Worm (Caenorhabditis elegans) whole organism, L4 larva: ENCODE results near the gene lsm-3.

Experiments used
- D1046.2 ChIP-seq: fragments of 200-800 bp; sonication (Bioruptor generic); IDR thresholded peaks from 2 replicates; pipeline ENCODE4 v1.3.6; 2022; ENCODE audit warnings: missing genetic modification characterization, missing compliant biosample characterization
- F10B5.3 ChIP-seq: sonication (generic microtip); optimal IDR thresholded peaks from 2 replicates; lab custom pipeline; 2016; ENCODE audit warnings: mild to moderate bottlenecking, missing genetic modification characterization, missing compliant biosample characterization
- F26F4.8 ChIP-seq: fragments of 200-800 bp; sonication (Bioruptor generic); conservative IDR thresholded peaks from 2 replicates; pipeline ENCODE4 v1.3.6; 2022; ENCODE audit warnings: missing genetic modification characterization, missing compliant biosample characterization
- F37D6.2 ChIP-seq: sonication (generic microtip); optimal IDR thresholded peaks from 2 replicates; lab custom pipeline; 2016; ENCODE audit warnings: mild to moderate bottlenecking, missing genetic modification characterization, missing compliant biosample characterization
- F44E2.7 ChIP-seq: fragments of 200-800 bp; sonication (Bioruptor generic); IDR thresholded peaks from 2 replicates; pipeline ENCODE4 v2.1.2; 2022; ENCODE audit warnings: missing genetic modification characterization, missing compliant biosample characterization
- F49E8.2 ChIP-seq: sonication (generic microtip); optimal IDR thresholded peaks from 2 replicates; lab custom pipeline; 2016; ENCODE audit warnings: missing compliant biosample characterization, mild to moderate bottlenecking, missing genetic modification characterization, borderline replicate concordance
- T20F7.1 ChIP-seq: fragments of 200-800 bp; sonication (Bioruptor generic); optimal IDR thresholded peaks from 2 replicates; lab custom pipeline; 2018; ENCODE audit warnings: mild to moderate bottlenecking, missing genetic modification characterization, missing compliant biosample characterization
- T26A8.4 ChIP-seq: fragments of 200-800 bp; sonication (Bioruptor generic); IDR thresholded peaks from 2 replicates; pipeline ENCODE4 v1.3.6; 2022; ENCODE audit warnings: missing genetic modification characterization, missing compliant biosample characterization
- Y75B8A.6 ChIP-seq: fragments of 200-800 bp; sonication (Bioruptor generic); IDR thresholded peaks from 2 replicates; pipeline ENCODE4 v1.3.6; 2022; ENCODE audit warnings: missing genetic modification reagents, missing genetic modification characterization, missing compliant biosample characterization
- ZK337.2 ChIP-seq: fragments of 200-800 bp; sonication (Bioruptor generic); IDR thresholded peaks from 2 replicates; pipeline ENCODE4 v1.3.6; 2022; ENCODE audit warnings: missing genetic modification reagents, missing genetic modification characterization, missing compliant biosample characterization
- aha-1 ChIP-seq: fragments of 150-350 bp; peaks from one replicate; lab custom pipeline; 2014; ENCODE audit warnings: missing biosample characterization, missing genetic modification characterization
- ama-1 ChIP-seq: fragments of 150-350 bp; optimal IDR thresholded peaks from 2 replicates; lab custom pipeline; 2014; ENCODE audit warnings: inconsistent platforms, mixed read lengths
- ceh-32 ChIP-seq: sonication (generic microtip); optimal IDR thresholded peaks from 2 replicates; lab custom pipeline; 2016; ENCODE audit warnings: mild to moderate bottlenecking, missing genetic modification characterization, missing compliant biosample characterization; ENCODE audit not compliant: poor library complexity
- ceh-62 ChIP-seq: sonication (generic microtip); optimal IDR thresholded peaks from 2 replicates; lab custom pipeline; 2017; ENCODE audit warnings: missing biosample characterization, missing genetic modification characterization
- cey-2 ChIP-seq: sonication (generic microtip); optimal IDR thresholded peaks from 3 replicates; lab custom pipeline; 2017; ENCODE audit warnings: missing genetic modification characterization, mild to moderate bottlenecking, missing compliant biosample characterization, antibody characterized with exemption, borderline replicate concordance; ENCODE audit not compliant: insufficient read depth
- daf-12 ChIP-seq: fragments of 150-350 bp; optimal IDR thresholded peaks from 2 replicates; lab custom pipeline; 2014; ENCODE audit warnings: missing biosample characterization, missing genetic modification reagents, missing genetic modification characterization
- dmd-6 ChIP-seq: fragments of 200-800 bp; sonication (Bioruptor generic); IDR thresholded peaks from 2 replicates; pipeline ENCODE4 v1.3.6; 2022; ENCODE audit warnings: missing genetic modification reagents, missing genetic modification characterization, missing compliant biosample characterization
- dmd-8 ChIP-seq: fragments of 200-800 bp; sonication (Bioruptor generic); IDR thresholded peaks from 2 replicates; pipeline ENCODE4 v1.3.6; 2022; ENCODE audit warnings: missing genetic modification characterization, missing compliant biosample characterization
- duxl-1 ChIP-seq: sonication (generic microtip); optimal IDR thresholded peaks from 2 replicates; lab custom pipeline; 2016; ENCODE audit warnings: mild to moderate bottlenecking, missing genetic modification characterization, moderate library complexity, missing compliant biosample characterization; ENCODE audit not compliant: poor library complexity
- fos-1 ChIP-seq: fragments of 150-350 bp; optimal IDR thresholded peaks from 2 replicates; lab custom pipeline; 2014; ENCODE audit warnings: missing biosample characterization, missing genetic modification characterization
- hlh-11 ChIP-seq: fragments of 200-800 bp; sonication (Bioruptor generic); optimal IDR thresholded peaks from 2 replicates; lab custom pipeline; 2018; ENCODE audit warnings: mild to moderate bottlenecking, missing genetic modification characterization, missing compliant biosample characterization
- hlh-30 ChIP-seq: sonication (generic microtip); optimal IDR thresholded peaks from 2 replicates; lab custom pipeline; 2017; ENCODE audit warnings: antibody characterized with exemption, mild to moderate bottlenecking, missing genetic modification characterization, missing compliant biosample characterization; ENCODE audit not compliant: insufficient read depth
- jun-1 ChIP-seq: fragments of 150-350 bp; optimal IDR thresholded peaks from 2 replicates; lab custom pipeline; 2014; ENCODE audit warnings: missing biosample characterization, missing genetic modification reagents, missing genetic modification characterization
- lim-7 ChIP-seq: fragments of 200-800 bp; sonication (Bioruptor generic); IDR thresholded peaks from 2 replicates; pipeline ENCODE4 v1.3.6; 2022; ENCODE audit warnings: missing genetic modification characterization, missing compliant biosample characterization
- lin-1 ChIP-seq: fragments of 200-800 bp; sonication (Bioruptor generic); IDR thresholded peaks from 2 replicates; pipeline ENCODE4 v1.3.6; 2022; ENCODE audit warnings: missing genetic modification reagents, missing genetic modification characterization, missing compliant biosample characterization
- lin-29 ChIP-seq: fragments of 200-800 bp; sonication (Bioruptor generic); IDR thresholded peaks from 2 replicates; pipeline ENCODE4 v1.3.6; 2022; ENCODE audit warnings: missing genetic modification reagents, missing genetic modification characterization, missing compliant biosample characterization
- lin-38 ChIP-seq: fragments of 200-800 bp; sonication (Bioruptor generic); IDR thresholded peaks from 2 replicates; pipeline ENCODE4 v1.3.6; 2022; ENCODE audit warnings: missing genetic modification reagents, missing genetic modification characterization, missing compliant biosample characterization
- lir-3 ChIP-seq: sonication (generic microtip); optimal IDR thresholded peaks from 2 replicates; lab custom pipeline; 2016; ENCODE audit warnings: mild to moderate bottlenecking, missing genetic modification characterization, missing compliant biosample characterization
- nhr-10 ChIP-seq: fragments of 150-350 bp; optimal IDR thresholded peaks from 2 replicates; lab custom pipeline; 2014; ENCODE audit warnings: missing biosample characterization, missing genetic modification characterization
- nhr-11 ChIP-seq: fragments of 150-350 bp; optimal IDR thresholded peaks from 2 replicates; lab custom pipeline; 2014; ENCODE audit warnings: missing biosample characterization, missing genetic modification characterization
- nhr-111 ChIP-seq: fragments of 200-800 bp; sonication (Bioruptor generic); optimal IDR thresholded peaks from 2 replicates; lab custom pipeline; 2018; ENCODE audit warnings: mild to moderate bottlenecking, missing genetic modification characterization, missing compliant biosample characterization
- nhr-237 ChIP-seq: sonication (generic microtip); optimal IDR thresholded peaks from 2 replicates; lab custom pipeline; 2017; ENCODE audit warnings: missing biosample characterization, missing genetic modification characterization
- nhr-25 ChIP-seq: sonication (generic microtip); optimal IDR thresholded peaks from 2 replicates; lab custom pipeline; 2017; ENCODE audit warnings: missing genetic modification characterization, mild to moderate bottlenecking, missing compliant biosample characterization, antibody characterized with exemption, moderate library complexity, borderline replicate concordance; ENCODE audit not compliant: insufficient read depth
- nhr-41 ChIP-seq: fragments of 200-800 bp; sonication (Bioruptor generic); IDR thresholded peaks from 2 replicates; pipeline ENCODE4 v1.3.6; 2022; ENCODE audit warnings: missing genetic modification reagents, missing genetic modification characterization, missing compliant biosample characterization
- nhr-48 ChIP-seq: sonication (generic microtip); optimal IDR thresholded peaks from 2 replicates; lab custom pipeline; 2016; ENCODE audit warnings: mild to moderate bottlenecking, missing genetic modification characterization, missing compliant biosample characterization
- nhr-6 ChIP-seq: fragments of 150-350 bp; optimal IDR thresholded peaks from 2 replicates; lab custom pipeline; 2014; ENCODE audit warnings: missing biosample characterization, missing genetic modification characterization
- php-3 ChIP-seq: fragments of 200-800 bp; sonication (Bioruptor generic); IDR thresholded peaks from 2 replicates; pipeline ENCODE4 v1.3.6; 2022; ENCODE audit warnings: missing genetic modification reagents, missing genetic modification characterization, missing compliant biosample characterization
- saeg-2 ChIP-seq: fragments of 200-800 bp; sonication (Bioruptor generic); IDR thresholded peaks from 2 replicates; pipeline ENCODE4 v1.3.6; 2022; ENCODE audit warnings: missing genetic modification reagents, missing genetic modification characterization, missing compliant biosample characterization
- set-16 ChIP-seq: fragments of 200-800 bp; sonication (Bioruptor generic); IDR thresholded peaks from 2 replicates; pipeline ENCODE4 v1.3.6; 2022; ENCODE audit warnings: missing genetic modification reagents, missing genetic modification characterization, missing compliant biosample characterization
- skn-1 ChIP-seq: fragments of 150-350 bp; optimal IDR thresholded peaks from 2 replicates; lab custom pipeline; 2014; ENCODE audit warnings: missing biosample characterization, missing genetic modification characterization
- snpc-1.2 ChIP-seq: fragments of 200-800 bp; sonication (Bioruptor generic); IDR thresholded peaks from 2 replicates; pipeline ENCODE4 v1.3.6; 2022; ENCODE audit warnings: missing genetic modification reagents, missing genetic modification characterization, missing compliant biosample characterization
- spr-1 ChIP-seq: sonication (generic microtip); optimal IDR thresholded peaks from 2 replicates; lab custom pipeline; 2016; ENCODE audit warnings: mild to moderate bottlenecking, missing genetic modification characterization, missing compliant biosample characterization
- tag-97 ChIP-seq: fragments of 200-800 bp; sonication (Bioruptor generic); IDR thresholded peaks from 2 replicates; pipeline ENCODE4 v1.3.6; 2022; ENCODE audit warnings: missing genetic modification characterization, missing compliant biosample characterization
- tra-1 ChIP-seq: fragments of 200-800 bp; sonication (Bioruptor generic); IDR thresholded peaks from 2 replicates; pipeline ENCODE4 v1.3.6; 2022; ENCODE audit warnings: missing genetic modification reagents, missing genetic modification characterization, missing compliant biosample characterization
- unc-130 ChIP-seq: sonication (generic microtip); optimal IDR thresholded peaks from 2 replicates; lab custom pipeline; 2016; ENCODE audit warnings: missing genetic modification reagents, missing genetic modification characterization, missing compliant biosample characterization
- unc-39 ChIP-seq: sonication (generic microtip); optimal IDR thresholded peaks from 2 replicates; lab custom pipeline; 2017; ENCODE audit warnings: missing biosample characterization, missing genetic modification characterization
- unc-62 ChIP-seq, 3 experiments: fragments of 150-350 bp in 1 of 3; sonication (generic microtip); optimal IDR thresholded peaks in 2 of 3; peaks in 1 of 3; 1 replicate in 1 of 3; 2 replicates in 2 of 3; lab custom pipeline; 2014 to 2017; ENCODE audit warnings: missing biosample characterization in 3 of 3, missing genetic modification characterization in 3 of 3, missing genetic modification reagents in 3 of 3, missing genotype in 1 of 3
- vab-7 ChIP-seq: fragments of 200-800 bp; sonication (Bioruptor generic); IDR thresholded peaks from 2 replicates; pipeline ENCODE4 v1.3.6; 2022; ENCODE audit warnings: missing genetic modification reagents, missing genetic modification characterization, missing compliant biosample characterization
- zag-1 ChIP-seq: fragments of 150-350 bp; optimal IDR thresholded peaks from 2 replicates; lab custom pipeline; 2014; ENCODE audit warnings: missing biosample characterization, missing genetic modification characterization
- zfp-3 ChIP-seq: fragments of 200-800 bp; sonication (Bioruptor generic); conservative IDR thresholded peaks from 2 replicates; pipeline ENCODE4 v1.3.6; 2022; ENCODE audit warnings: missing genetic modification reagents, missing genetic modification characterization, missing compliant biosample characterization
- ztf-7 ChIP-seq: fragments of 150-350 bp; optimal IDR thresholded peaks from 2 replicates; lab custom pipeline; 2014; ENCODE audit warnings: missing biosample characterization, missing genetic modification characterization

lsm-3 gene

DNA sequence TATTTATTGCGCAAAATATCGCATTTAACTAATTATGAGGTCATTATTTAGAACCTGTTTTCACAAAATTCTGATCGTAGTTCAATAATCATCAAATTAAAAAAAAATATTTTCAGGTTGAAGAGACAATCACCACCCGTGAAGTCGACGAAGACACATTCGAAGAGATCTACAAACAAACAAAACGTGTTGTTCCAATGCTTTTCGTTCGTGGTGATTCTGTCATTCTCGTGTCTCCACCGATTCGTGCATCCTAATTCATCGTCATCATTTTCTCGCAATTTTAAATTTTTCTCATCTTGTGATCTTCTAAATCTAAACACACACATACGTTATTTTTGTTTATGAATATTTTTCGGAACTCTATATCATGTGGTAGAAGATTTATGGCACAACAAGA, 1.8 kb downstream of the lsm-3 start (continued):
- TF ChIP-seq daf-12 (tag; lab: Kevin White, UChicago) (no peak), lir-3 (tag; lab: Kevin White, UChicago) (no peak), ceh-62 (tag; lab: Kevin White, UChicago) (no peak), jun-1 (tag; lab: Kevin White, UChicago) (peak; percentile 13), nhr-25 (no peak), skn-1 (tag; lab: Kevin White, UChicago) (no peak), nhr-11 (tag; lab: Kevin White, UChicago) (no peak), nhr-10 (tag; lab: Kevin White, UChicago) (peak; percentile 90), ceh-32 (no peak), lin-1 (GFP tag; lab: Robert Waterston, UW) (peak; percentile 55; the same call in 1 of the 2 replicates), T26A8.4 (GFP tag; lab: Robert Waterston, UW) (peak; percentile 69), F44E2.7 (no peak), nhr-41 (GFP tag; lab: Robert Waterston, UW) (no peak), zag-1 (tag; lab: Kevin White, UChicago) (no peak), hlh-30 (tag; lab: Kevin White, UChicago) (peak; percentile 65), tra-1 (GFP tag; lab: Robert Waterston, UW) (no peak), hlh-11 (tag; lab: Kevin White, UChicago) (peak; percentile 39), ama-1 (lab: Kevin White, UChicago) (peak; percentile 94), unc-62 (GFP tag; optimal IDR thresholded peaks at IDR 0.05 in 1 of 2; lab: Kevin White, UChicago) (peak in 1 of 2 experiments; percentile 81), unc-62 (tag; optimal IDR thresholded peaks at IDR 0.05; lab: Kevin White, UChicago) (no peak), nhr-48 (tag; lab: Kevin White, UChicago) (peak; percentile 56), vab-7 (GFP tag; lab: Robert Waterston, UW) (no peak), set-16 (GFP tag; lab: Robert Waterston, UW) (no peak), T20F7.1 (peak; percentile 43), dmd-8 (GFP tag; lab: Robert Waterston, UW) (0 out of 2 replicates have a peak, but pooled peaks have one; percentile 35), tag-97 (no peak), D1046.2 (no peak), duxl-1 (tag; lab: Kevin White, UChicago) (peak; percentile 5), F37D6.2 (tag; lab: Kevin White, UChicago) (no peak), nhr-111 (GFP tag; lab: Kevin White, UChicago) (no peak), unc-39 (tag; lab: Kevin White, UChicago) (no peak), F49E8.2 (tag; lab: Kevin White, UChicago) (no peak), lim-7 (no peak), nhr-6 (tag; lab: Kevin White, UChicago) (no peak), lin-38 (GFP tag; lab: Robert Waterston, UW) (peak; percentile 70), snpc-1.2 (no peak), spr-1 (peak; percentile 19), php-3 (GFP tag; lab: Robert Waterston, UW) (no peak), Y75B8A.6 (no peak), ZK337.2 (GFP tag; lab: Robert Waterston, UW) (no peak), nhr-237 (tag; lab: Kevin White, UChicago) (no peak), F10B5.3 (tag; lab: Kevin White, UChicago) (no peak), ztf-7 (tag; lab: Kevin White, UChicago) (no peak), zfp-3 (GFP tag; lab: Robert Waterston, UW) (peak; percentile 80), cey-2 (tag; lab: Kevin White, UChicago) (no peak), F26F4.8 (GFP tag; lab: Robert Waterston, UW) (no peak), lin-29 (GFP tag; lab: Robert Waterston, UW) (no peak), dmd-6 (GFP tag; lab: Robert Waterston, UW) (peak; percentile 30; the same call in 1 of the 2 replicates), fos-1 (tag; lab: Kevin White, UChicago) (no peak), saeg-2 (no peak), unc-130 (no peak), aha-1 (tag; lab: Kevin White, UChicago) (peak; percentile 95)
